Worm (Caenorhabditis elegans): ENCODE results near the gene F55C12.19.
A peak's percentile ranks its signal among the peaks of the same experiment; 100 is the strongest.

Gene F55C12.19

ce11 chrII:5885966-5886621, 20.2 kb downstream of the F55C12.19 start:
- TF ChIP-seq nhr-48 (tag; optimal IDR thresholded peaks at IDR 0.05) (peak; percentile 42), jun-1 (tag; optimal IDR thresholded peaks at IDR 0.05) (no peak), nhr-77 (tag; optimal IDR thresholded peaks at IDR 0.05) (peak; percentile 10), hlh-11 (tag; optimal IDR thresholded peaks at IDR 0.05) (peak; percentile 69), nhr-6 (tag; optimal IDR thresholded peaks at IDR 0.05) (peak; percentile 52), hlh-30 (tag; optimal IDR thresholded peaks at IDR 0.05; ENCODE audit: insufficient read depth) (peak; percentile 59), daf-16 (GFP tag; optimal IDR thresholded peaks at IDR 0.05) (no peak), daf-16 (tag; optimal IDR thresholded peaks at IDR 0.05) (peak; percentile 36), nhr-28 (tag; optimal IDR thresholded peaks at IDR 0.05) (peak; percentile 81), nhr-102 (tag; optimal IDR thresholded peaks at IDR 0.05) (peak; percentile 4), cey-2 (tag; optimal IDR thresholded peaks at IDR 0.05; ENCODE audit: borderline replicate concordance, insufficient read depth) (peak; percentile 66), aha-1 (tag) (peak; percentile 70), hmg-1.1 (GFP tag; IDR thresholded peaks at IDR 0.05) (no peak), nhr-41 (GFP tag; IDR thresholded peaks at IDR 0.05) (no peak), dve-1 (tag; optimal IDR thresholded peaks at IDR 0.05; ENCODE audit: insufficient read depth) (peak; percentile 71), dmd-6 (GFP tag; IDR thresholded peaks at IDR 0.05) (peak; percentile 36; the same call in 1 of the 2 replicates), madf-5 (GFP tag; IDR thresholded peaks at IDR 0.05) (no peak), mxl-3 (GFP tag; optimal IDR thresholded peaks at IDR 0.05) (peak; percentile 48), mep-1 (tag; optimal IDR thresholded peaks at IDR 0.05) (peak; percentile 64), unc-130 (GFP tag; optimal IDR thresholded peaks at IDR 0.05) (no peak), ama-1 (optimal IDR thresholded peaks at IDR 0.05) (peak; percentile 57), lsy-2 (tag; optimal IDR thresholded peaks at IDR 0.05) (peak; percentile 21 to 32), mes-2 (tag; optimal IDR thresholded peaks at IDR 0.05; ENCODE audit: poor library complexity, severe bottlenecking) (peak; percentile 30), ceh-28 (tag; optimal IDR thresholded peaks at IDR 0.05) (no peak), pqm-1 (tag; optimal IDR thresholded peaks at IDR 0.05) (no peak), mdl-1 (tag; optimal IDR thresholded peaks at IDR 0.05) (peak in 1 of 2 experiments; percentile 25)

ce11 chrII:5889417-5890139, 23.6 kb downstream of the F55C12.19 start:
- no peak for TF ChIP-seq lin-15B (tag; optimal IDR thresholded peaks at IDR 0.05)
- 0 out of 2 replicates have a peak, but pooled peaks have one; percentile 24 for TF ChIP-seq egl-43 (GFP tag; IDR thresholded peaks at IDR 0.05)
- TF ChIP-seq dmd-9 (GFP tag; IDR thresholded peaks at IDR 0.05) = no peak

- TF ChIP-seq nhr-25 (tag; optimal IDR thresholded peaks at IDR 0.05; ENCODE audit: borderline replicate concordance, insufficient read depth) (no peak), zfp-3 (GFP tag; conservative IDR thresholded peaks at IDR 0.05) (peak; percentile 82; the same call in 1 of the 2 replicates), lin-13 (GFP tag; optimal IDR thresholded peaks at IDR 0.05) (no peak), unc-62 (GFP tag; optimal IDR thresholded peaks at IDR 0.05 in 1 of 2) (peak in 1 of 2 experiments; percentile 85), unc-62 (tag; optimal IDR thresholded peaks at IDR 0.05) (no peak), mdt-29 (GFP tag; IDR thresholded peaks at IDR 0.05) (no peak), ceh-32 (tag; optimal IDR thresholded peaks at IDR 0.05; ENCODE audit: poor library complexity) (no peak), skn-1 (tag; optimal IDR thresholded peaks at IDR 0.05) (no peak)
These were observed 26.9 kb downstream of the F55C12.19 start for ce11 chrII:5892813-5893212.

Data from whole organism, L4 larva.